Worm (Caenorhabditis elegans): ENCODE results near the gene D1086.10.

Gene D1086.10

DNA sequence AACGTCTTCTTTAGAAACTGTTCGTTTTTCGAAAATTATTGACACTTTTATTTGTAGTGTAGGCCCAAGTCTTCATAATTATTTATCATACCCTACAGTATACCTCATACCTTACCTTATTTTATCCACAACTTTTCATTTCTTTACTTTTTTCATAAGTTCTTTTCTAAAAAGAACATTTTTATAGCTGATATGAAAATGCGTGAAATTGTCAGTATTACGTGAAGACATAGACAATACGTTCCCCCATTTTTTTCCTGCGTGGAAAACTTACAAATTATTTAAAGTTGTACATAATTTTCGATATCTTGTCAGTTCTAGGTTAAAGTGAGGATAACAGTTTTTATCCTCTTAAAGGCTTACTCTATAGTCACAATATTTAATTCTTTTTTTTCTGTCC lies 12.7 kb upstream of the D1086.10 start:
- no peak for TF ChIP-seq flt-1 (GFP tag; IDR thresholded peaks at IDR 0.05)
- TF ChIP-seq cog-1 (tag; optimal IDR thresholded peaks at IDR 0.05) = no peak
- TF ChIP-seq ztf-23 (GFP tag; IDR thresholded peaks at IDR 0.05) = no peak
- no peak for TF ChIP-seq med-1 (GFP tag; optimal IDR thresholded peaks at IDR 0.05; ENCODE audit: insufficient read depth)
- no peak for TF ChIP-seq ztf-29 (GFP tag; IDR thresholded peaks at IDR 0.05)
- TF ChIP-seq klf-2 (GFP tag; conservative IDR thresholded peaks at IDR 0.05) = no peak
- TF ChIP-seq ref-1 (GFP tag; conservative IDR thresholded peaks at IDR 0.05) = no peak
- no peak for TF ChIP-seq tab-1 (GFP tag; IDR thresholded peaks at IDR 0.05)
- no peak for TF ChIP-seq T22C8.4 (GFP tag; IDR thresholded peaks at IDR 0.05)

DNA sequence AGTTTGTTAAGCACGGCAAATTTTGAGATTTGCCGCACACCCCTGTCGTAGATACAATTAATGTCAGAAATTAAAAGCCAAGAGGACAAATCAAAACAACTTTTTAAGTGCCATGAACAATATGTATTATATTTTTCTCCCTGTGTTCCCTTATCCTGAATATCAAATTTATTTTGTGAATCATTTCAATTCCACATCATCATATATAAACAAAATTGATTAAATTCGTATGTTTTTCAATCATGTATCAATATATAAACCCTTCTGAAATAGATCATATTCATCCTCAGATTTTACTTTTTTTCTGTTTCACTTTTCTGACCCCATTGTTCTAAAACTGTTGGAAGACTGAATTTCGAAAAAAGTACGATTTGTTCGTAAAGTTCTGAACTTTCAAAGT lies 8.4 kb upstream of the D1086.10 start, which contains the start of gene D1086.11:
Gene D1086.11, plus strand, starts transcription at position 301 of the 400 bp plus-strand sequence.
- TF ChIP-seq cog-1 (tag; optimal IDR thresholded peaks at IDR 0.05) = no peak

DNA sequence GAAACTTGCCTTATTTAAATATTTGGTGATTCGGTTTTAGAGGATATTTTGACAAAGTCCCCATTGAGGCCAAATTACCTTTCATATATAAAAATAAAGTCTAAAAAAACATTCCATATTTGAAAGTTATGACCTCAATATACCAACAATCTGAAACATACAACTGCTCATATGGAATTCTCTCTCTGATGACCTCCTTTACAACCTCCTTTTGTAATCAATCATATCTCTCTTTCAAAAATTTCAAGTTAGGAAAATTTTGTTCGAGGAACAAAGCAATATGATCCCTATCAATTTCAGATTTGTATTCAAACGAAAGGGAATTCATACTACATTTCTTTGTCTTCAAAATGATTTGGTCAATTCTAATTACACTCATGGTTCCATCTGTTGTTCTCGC lies 3.1 kb upstream of the D1086.10 start, which contains the start of gene D1086.6:
Gene D1086.6, plus strand, starts transcription at position 301 of the 400 bp plus-strand sequence.
- TF ChIP-seq T22C8.4 (GFP tag; IDR thresholded peaks at IDR 0.05) = no peak
- TF ChIP-seq flt-1 (GFP tag; IDR thresholded peaks at IDR 0.05) = no peak
- TF ChIP-seq ztf-29 (GFP tag; IDR thresholded peaks at IDR 0.05) = no peak
- no peak for TF ChIP-seq med-1 (GFP tag; optimal IDR thresholded peaks at IDR 0.05; ENCODE audit: insufficient read depth)
- no peak for TF ChIP-seq tab-1 (GFP tag; IDR thresholded peaks at IDR 0.05)
- TF ChIP-seq ref-1 (GFP tag; conservative IDR thresholded peaks at IDR 0.05) = no peak
- TF ChIP-seq klf-2 (GFP tag; conservative IDR thresholded peaks at IDR 0.05) = no peak
- TF ChIP-seq ztf-23 (GFP tag; IDR thresholded peaks at IDR 0.05) = no peak
- no peak for TF ChIP-seq cog-1 (tag; optimal IDR thresholded peaks at IDR 0.05)

DNA sequence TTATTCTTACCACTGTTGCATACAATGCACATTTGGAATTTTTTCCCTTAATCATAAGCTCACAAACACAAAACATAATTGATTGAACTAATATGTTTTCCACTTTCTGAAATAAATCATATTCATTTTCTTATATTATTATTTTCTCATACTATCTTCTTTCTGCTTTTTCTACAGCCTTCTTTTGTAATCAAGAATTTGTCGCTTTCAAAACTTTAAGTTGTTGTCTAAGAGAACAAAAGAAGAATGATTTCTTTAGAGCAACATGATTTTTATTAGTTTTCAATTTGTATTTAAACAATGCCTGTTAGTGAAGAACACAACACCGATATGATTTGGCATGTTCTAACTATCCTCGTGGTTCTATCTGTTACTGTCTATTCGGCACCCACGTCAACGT lies 1.4 kb downstream of the D1086.10 start, which contains the start of gene D1086.7:
Gene D1086.7, plus strand, starts transcription at position 301 of the 400 bp plus-strand sequence.
- TF ChIP-seq ztf-29 (GFP tag; IDR thresholded peaks at IDR 0.05) (no peak), med-1 (GFP tag; optimal IDR thresholded peaks at IDR 0.05; ENCODE audit: insufficient read depth) (no peak), flt-1 (GFP tag; IDR thresholded peaks at IDR 0.05) (no peak), klf-2 (GFP tag; conservative IDR thresholded peaks at IDR 0.05) (no peak), tab-1 (GFP tag; IDR thresholded peaks at IDR 0.05) (no peak), ref-1 (GFP tag; conservative IDR thresholded peaks at IDR 0.05) (no peak), ztf-23 (GFP tag; IDR thresholded peaks at IDR 0.05) (no peak), cog-1 (tag; optimal IDR thresholded peaks at IDR 0.05) (no peak), T22C8.4 (GFP tag; IDR thresholded peaks at IDR 0.05) (no peak)

DNA sequence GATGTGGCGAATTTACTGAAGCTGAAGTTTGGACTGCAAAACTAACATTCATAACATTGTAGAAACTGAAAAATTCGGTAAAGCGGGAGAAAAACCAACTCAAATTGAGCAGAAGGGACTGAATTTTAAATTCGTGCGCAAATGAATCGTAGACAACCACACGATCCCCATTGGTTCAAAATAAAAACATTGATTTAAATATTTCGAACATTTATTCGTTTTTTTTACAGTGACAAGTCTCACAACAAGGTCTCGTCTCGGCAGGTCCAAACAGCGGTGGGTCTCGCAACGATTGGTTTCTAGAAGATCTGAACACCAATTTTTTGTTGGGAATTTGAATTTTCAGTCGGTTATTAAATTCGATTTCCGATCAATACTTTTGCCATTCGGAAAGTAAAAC lies 3.0 kb downstream of the D1086.10 start, which contains the start of gene D1086.18:
Gene D1086.18, plus strand, starts transcription at position 301 of the 400 bp plus-strand sequence.
- TF ChIP-seq ztf-29 (GFP tag; IDR thresholded peaks at IDR 0.05) (no peak), ztf-23 (GFP tag; IDR thresholded peaks at IDR 0.05) (no peak), ref-1 (GFP tag; conservative IDR thresholded peaks at IDR 0.05) (no peak), klf-2 (GFP tag; conservative IDR thresholded peaks at IDR 0.05) (no peak), med-1 (GFP tag; optimal IDR thresholded peaks at IDR 0.05; ENCODE audit: insufficient read depth) (no peak), flt-1 (GFP tag; IDR thresholded peaks at IDR 0.05) (no peak), T22C8.4 (GFP tag; IDR thresholded peaks at IDR 0.05) (no peak), cog-1 (tag; optimal IDR thresholded peaks at IDR 0.05) (no peak), tab-1 (GFP tag; IDR thresholded peaks at IDR 0.05) (no peak)

DNA sequence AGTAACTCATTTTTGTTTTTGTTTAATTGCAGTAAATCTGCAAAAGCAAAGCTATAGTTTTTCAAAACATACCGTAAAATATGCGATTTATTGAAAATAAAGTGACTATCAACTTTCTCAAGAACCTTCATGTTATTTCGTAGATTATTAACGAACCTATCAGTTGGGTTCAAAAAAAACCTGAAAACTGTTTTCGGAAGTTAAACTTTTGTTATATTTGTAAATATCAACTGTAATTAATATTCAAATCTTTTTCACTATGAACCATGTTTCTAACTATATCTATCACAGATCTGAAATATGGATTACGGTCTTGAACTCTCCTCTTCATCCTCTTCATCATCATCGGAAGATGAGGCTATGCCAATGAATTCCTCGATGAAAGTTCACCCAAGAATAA lies 5.5 kb downstream of the D1086.10 start, which contains the start of gene D1086.19:
Gene D1086.19, plus strand, starts transcription at position 301 of the 400 bp plus-strand sequence.
- TF ChIP-seq ztf-23 (GFP tag; IDR thresholded peaks at IDR 0.05) = no peak
- no peak for TF ChIP-seq flt-1 (GFP tag; IDR thresholded peaks at IDR 0.05)
- no peak for TF ChIP-seq klf-2 (GFP tag; conservative IDR thresholded peaks at IDR 0.05)
- TF ChIP-seq tab-1 (GFP tag; IDR thresholded peaks at IDR 0.05) = no peak
- no peak for TF ChIP-seq ref-1 (GFP tag; conservative IDR thresholded peaks at IDR 0.05)
- no peak for TF ChIP-seq ztf-29 (GFP tag; IDR thresholded peaks at IDR 0.05)
- no peak for TF ChIP-seq T22C8.4 (GFP tag; IDR thresholded peaks at IDR 0.05)
- TF ChIP-seq med-1 (GFP tag; optimal IDR thresholded peaks at IDR 0.05; ENCODE audit: insufficient read depth) = no peak
- no peak for TF ChIP-seq cog-1 (tag; optimal IDR thresholded peaks at IDR 0.05)

DNA sequence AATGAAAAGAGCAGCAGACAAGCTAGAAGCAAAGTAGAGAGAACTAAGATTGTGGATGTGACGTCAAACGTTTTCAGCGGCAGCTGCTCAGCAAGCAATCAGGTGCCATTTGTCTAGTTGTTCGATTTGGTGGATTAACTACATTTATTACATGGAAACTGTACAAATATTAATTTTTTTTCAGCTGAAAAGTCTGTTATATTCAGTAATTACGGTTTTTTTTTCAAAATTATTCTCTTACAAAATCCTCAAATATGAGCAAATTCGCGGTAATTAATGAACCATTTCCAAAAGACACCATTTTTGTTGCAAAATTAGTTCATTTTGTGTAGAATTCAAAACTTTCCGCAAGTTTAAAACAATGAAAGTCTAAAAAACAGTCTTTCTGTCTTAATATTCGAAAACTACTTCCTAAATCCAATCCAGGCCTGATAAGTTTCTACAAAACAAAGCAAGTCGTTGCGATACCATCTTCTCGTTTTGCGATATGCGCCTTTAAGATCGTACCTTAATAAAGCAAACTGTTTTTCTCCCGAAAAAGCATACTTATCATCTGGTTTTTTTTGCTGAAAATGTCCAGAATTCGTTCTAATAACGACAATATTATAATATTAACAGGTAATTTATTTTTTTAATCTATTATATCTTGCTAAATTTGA lies 7.9 kb downstream of the D1086.10 start, which contains the start of the genes D1086.5 and him-5:
Gene D1086.5, minus strand, starts transcription at position 51 of the 659 bp plus-strand sequence.
Gene him-5, plus strand, starts transcription at position 118 of the 659 bp plus-strand sequence.
- TF ChIP-seq ref-1 (GFP tag; conservative IDR thresholded peaks at IDR 0.05) = no peak
- no peak for TF ChIP-seq flt-1 (GFP tag; IDR thresholded peaks at IDR 0.05)
- no peak for TF ChIP-seq cog-1 (tag; optimal IDR thresholded peaks at IDR 0.05)
- TF ChIP-seq T22C8.4 (GFP tag; IDR thresholded peaks at IDR 0.05) = no peak
- no peak for TF ChIP-seq klf-2 (GFP tag; conservative IDR thresholded peaks at IDR 0.05)

DNA sequence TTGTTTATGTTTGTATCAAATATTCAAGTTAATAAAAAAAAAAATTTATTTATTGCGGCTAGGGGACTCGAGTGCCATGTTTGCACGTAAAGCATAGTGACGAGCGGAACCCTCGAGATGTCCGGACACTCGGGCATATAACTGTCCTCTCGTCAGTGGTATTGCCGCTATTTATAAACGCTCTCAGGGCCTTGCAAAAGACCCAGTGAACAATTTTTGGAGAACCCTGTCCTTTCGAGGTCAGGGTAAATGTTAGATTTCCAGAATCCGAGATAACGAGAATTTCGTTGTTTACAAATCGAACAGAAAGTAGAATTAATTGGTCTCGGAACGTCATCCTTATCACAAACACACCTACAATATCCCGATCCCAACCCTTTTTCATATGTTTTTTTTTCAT lies 9.8 kb downstream of the D1086.10 start, which contains the start of gene D1086.3:
Gene D1086.3, plus strand, starts transcription at position 390 of the 400 bp plus-strand sequence.
- TF ChIP-seq ztf-23 (GFP tag; IDR thresholded peaks at IDR 0.05) (no peak), flt-1 (GFP tag; IDR thresholded peaks at IDR 0.05) (no peak), T22C8.4 (GFP tag; IDR thresholded peaks at IDR 0.05) (no peak), tab-1 (GFP tag; IDR thresholded peaks at IDR 0.05) (no peak), med-1 (GFP tag; optimal IDR thresholded peaks at IDR 0.05; ENCODE audit: insufficient read depth) (no peak), ref-1 (GFP tag; conservative IDR thresholded peaks at IDR 0.05) (no peak), ztf-29 (GFP tag; IDR thresholded peaks at IDR 0.05) (no peak), cog-1 (tag; optimal IDR thresholded peaks at IDR 0.05) (no peak), klf-2 (GFP tag; conservative IDR thresholded peaks at IDR 0.05) (no peak)

DNA sequence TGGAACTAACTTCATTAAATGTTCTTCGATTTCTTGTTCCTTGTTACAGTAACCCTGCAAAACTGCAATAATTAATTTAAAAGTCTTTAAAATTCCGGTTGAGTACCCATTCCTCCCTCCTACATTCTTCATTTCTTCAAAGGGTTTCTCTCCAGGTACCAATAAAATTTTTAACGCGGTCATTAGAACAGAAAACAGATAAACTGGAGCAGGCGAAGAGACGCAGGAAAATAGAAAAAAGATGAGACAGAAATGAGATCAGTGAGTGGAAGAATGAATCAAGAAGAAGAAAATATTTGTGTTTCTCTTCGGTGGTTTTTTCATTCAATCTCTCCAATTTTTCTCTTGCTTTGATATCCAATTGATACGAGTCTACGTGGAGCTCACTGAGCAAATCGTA lies 11.3 kb downstream of the D1086.10 start, which contains the start of gene D1086.8:
Gene D1086.8, plus strand, starts transcription at position 301 of the 400 bp plus-strand sequence.
- TF ChIP-seq ztf-23 (GFP tag; IDR thresholded peaks at IDR 0.05) (no peak), ztf-29 (GFP tag; IDR thresholded peaks at IDR 0.05) (no peak), med-1 (GFP tag; optimal IDR thresholded peaks at IDR 0.05; ENCODE audit: insufficient read depth) (no peak), klf-2 (GFP tag; conservative IDR thresholded peaks at IDR 0.05) (no peak)

Data from whole organism, midembryonic.